Worm (Caenorhabditis elegans) whole organism, late embryonic: Measurements from ENCODE around the gene pitp-1.

Experiments
- ahr-1 ChIP-seq: sonication (generic microtip); optimal IDR thresholded peaks from 2 replicates; lab custom pipeline; 2016; ENCODE audit warnings: missing genetic modification characterization, missing compliant biosample characterization
- ceh-19 ChIP-seq: fragments of 200-800 bp; sonication (Bioruptor generic); optimal IDR thresholded peaks from 2 replicates; lab custom pipeline; 2018; ENCODE audit warnings: mild to moderate bottlenecking, missing genetic modification characterization, missing compliant biosample characterization
- ceh-24 ChIP-seq: sonication (generic microtip); optimal IDR thresholded peaks from 2 replicates; lab custom pipeline; 2016; ENCODE audit warnings: mild to moderate bottlenecking, missing genetic modification characterization, missing compliant biosample characterization
- elt-2 ChIP-seq: sonication (generic microtip); optimal IDR thresholded peaks from 2 replicates; lab custom pipeline; 2016; ENCODE audit warnings: missing genetic modification reagents, missing genetic modification characterization, missing compliant biosample characterization
- fkh-10 ChIP-seq: fragments of 150-350 bp; optimal IDR thresholded peaks from 2 replicates; lab custom pipeline; 2014; ENCODE audit warnings: missing biosample characterization, missing genetic modification reagents, missing genetic modification characterization
- hlh-8 ChIP-seq: sonication (generic microtip); optimal IDR thresholded peaks from 2 replicates; lab custom pipeline; 2016; ENCODE audit warnings: missing genotype, missing genetic modification characterization, missing compliant biosample characterization
- lin-11 ChIP-seq: fragments of 200-800 bp; sonication (Bioruptor generic); optimal IDR thresholded peaks from 2 replicates; lab custom pipeline; 2018; ENCODE audit warnings: mild to moderate bottlenecking, missing genetic modification characterization, missing compliant biosample characterization
- nfya-1 ChIP-seq: sonication (generic microtip); optimal IDR thresholded peaks from 2 replicates; lab custom pipeline; 2017; ENCODE audit warnings: missing genetic modification characterization, mild to moderate bottlenecking, missing compliant biosample characterization, antibody characterized with exemption, moderate library complexity
- pha-4 ChIP-seq: fragments of 150-350 bp; optimal IDR thresholded peaks from 2 replicates; lab custom pipeline; 2018; ENCODE audit warnings: missing biosample characterization, missing genetic modification reagents, missing genetic modification characterization
- syd-9 ChIP-seq: sonication (generic microtip); optimal IDR thresholded peaks from 2 replicates; lab custom pipeline; 2016; ENCODE audit warnings: mild to moderate bottlenecking, missing genetic modification characterization, moderate library complexity, missing compliant biosample characterization
- ztf-16 ChIP-seq: sonication (generic microtip); optimal IDR thresholded peaks from 2 replicates; lab custom pipeline; 2017; ENCODE audit warnings: missing genetic modification characterization, missing compliant biosample characterization

ce11 chrIII:3569763-3570162, 40.2 kb upstream of the pitp-1 start:
- no peak for TF ChIP-seq elt-2
- no peak for TF ChIP-seq syd-9 (tag; lab: Kevin White, UChicago)
- TF ChIP-seq pha-4 (tag; lab: Kevin White, UChicago), result no peak
- no peak for TF ChIP-seq lin-11
- TF ChIP-seq ceh-24 (tag; lab: Kevin White, UChicago), result no peak
- TF ChIP-seq nfya-1 (tag; lab: Kevin White, UChicago), result no peak
- no peak for TF ChIP-seq ahr-1
- TF ChIP-seq hlh-8 (tag; lab: Kevin White, UChicago), result no peak
- no peak for TF ChIP-seq ceh-19 (GFP tag; lab: Kevin White, UChicago)
- TF ChIP-seq fkh-10 (GFP tag; lab: Kevin White, UChicago), result no peak
- no peak for TF ChIP-seq ztf-16 (tag; lab: Kevin White, UChicago)
